Fruit fly (Drosophila melanogaster) whole organism, pupa: ENCODE measurements around the gene CG7011.

ENCODE experiments used
- CG10348 ChIP-seq: fragments of 200-800 bp; sonication (Bioruptor generic); IDR thresholded peaks from 2 replicates; pipeline ENCODE4 v1.3.6; 2022; ENCODE audit warnings: missing biosample characterization, missing genetic modification characterization
- CG12605 ChIP-seq: fragments of 200-800 bp; sonication (Bioruptor generic); IDR thresholded peaks from 2 replicates; pipeline ENCODE4 v1.3.6; 2022; ENCODE audit warnings: missing biosample characterization, missing genetic modification characterization
- CG13204 ChIP-seq: fragments of 200-800 bp; sonication (Bioruptor generic); optimal IDR thresholded peaks from 2 replicates; lab custom pipeline; 2018; ENCODE audit warnings: missing biosample characterization, mild to moderate bottlenecking, missing genetic modification characterization, moderate library complexity
- CG14655 ChIP-seq: fragments of 200-800 bp; sonication (Bioruptor generic); optimal IDR thresholded peaks from 3 replicates; lab custom pipeline; 2017; ENCODE audit warnings: mild to moderate bottlenecking, missing biosample characterization, missing genetic modification reagents, missing genetic modification characterization
- CG15710 ChIP-seq: fragments of 200-800 bp; sonication (Bioruptor generic); optimal IDR thresholded peaks from 2 replicates; lab custom pipeline; 2018; ENCODE audit warnings: missing biosample characterization, mild to moderate bottlenecking, missing genetic modification characterization, moderate library complexity
- CG17806 ChIP-seq: fragments of 200-800 bp; sonication (Bioruptor generic); optimal IDR thresholded peaks from 2 replicates; lab custom pipeline; 2018; ENCODE audit warnings: missing biosample characterization, mild to moderate bottlenecking, missing genetic modification characterization, moderate library complexity
- CG32121 ChIP-seq: fragments of 200-800 bp; sonication (Bioruptor generic); IDR thresholded peaks from 2 replicates; pipeline ENCODE4 v1.3.6; 2022; ENCODE audit warnings: missing biosample characterization, missing genetic modification characterization
- CG34367 ChIP-seq: fragments of 200-800 bp; sonication (Bioruptor generic); optimal IDR thresholded peaks from 2 replicates; lab custom pipeline; 2018; ENCODE audit warnings: missing biosample characterization, mild to moderate bottlenecking, missing genetic modification characterization
- CG4496 ChIP-seq: fragments of 200-800 bp; sonication (Bioruptor generic); IDR thresholded peaks from 3 replicates; pipeline ENCODE4 v1.3.6; 2022; ENCODE audit warnings: missing biosample characterization, missing genetic modification characterization
- CG8159 ChIP-seq: fragments of 200-800 bp; sonication (Bioruptor generic); optimal IDR thresholded peaks from 3 replicates; lab custom pipeline; 2018; ENCODE audit warnings: missing biosample characterization, mild to moderate bottlenecking, missing genetic modification characterization, moderate library complexity
- CG8301 ChIP-seq: fragments of 200-800 bp; sonication (Bioruptor generic); optimal IDR thresholded peaks from 2 replicates; lab custom pipeline; 2018; ENCODE audit warnings: missing biosample characterization, mild to moderate bottlenecking, missing genetic modification characterization
- CG9948 ChIP-seq: fragments of 200-800 bp; sonication (Bioruptor generic); optimal IDR thresholded peaks from 2 replicates; lab custom pipeline; 2018; ENCODE audit warnings: missing biosample characterization, mild to moderate bottlenecking, missing genetic modification characterization, moderate library complexity
- D1 ChIP-seq: fragments of 200-800 bp; sonication (Bioruptor generic); optimal IDR thresholded peaks from 2 replicates; lab custom pipeline; 2018; ENCODE audit warnings: missing biosample characterization, mild to moderate bottlenecking, missing genetic modification characterization, moderate library complexity
- EcR ChIP-seq: fragments of 200-800 bp; sonication (Bioruptor generic); optimal IDR thresholded peaks from 3 replicates; lab custom pipeline; 2019; ENCODE audit warnings: missing biosample characterization, missing genetic modification characterization, mild to moderate bottlenecking, moderate library complexity, missing genetic modification reagents
- Ets98B ChIP-seq: fragments of 200-800 bp; sonication (Bioruptor generic); IDR thresholded peaks from 2 replicates; pipeline ENCODE4 v1.3.6; 2022; ENCODE audit warnings: missing biosample characterization, missing genetic modification characterization
- Pif1A ChIP-seq: fragments of 200-800 bp; sonication (Bioruptor generic); optimal IDR thresholded peaks from 3 replicates; lab custom pipeline; 2016; ENCODE audit warnings: missing biosample characterization, missing genetic modification characterization
- Pif1B ChIP-seq: fragments of 200-800 bp; sonication (Bioruptor generic); optimal IDR thresholded peaks from 3 replicates; lab custom pipeline; 2016; ENCODE audit warnings: missing biosample characterization, missing genetic modification characterization
- Snoo ChIP-seq: fragments of 200-800 bp; sonication (Bioruptor generic); optimal IDR thresholded peaks from 3 replicates; lab custom pipeline; 2017; ENCODE audit warnings: missing biosample characterization, mild to moderate bottlenecking, missing genetic modification characterization, inconsistent platforms
- fd96Ca ChIP-seq: fragments of 200-800 bp; sonication (Bioruptor generic); IDR thresholded peaks from 3 replicates; pipeline ENCODE4 v1.3.6; 2022; ENCODE audit warnings: missing biosample characterization, missing genetic modification characterization
- gl ChIP-seq: fragments of 200-800 bp; sonication (Bioruptor generic); optimal IDR thresholded peaks from 2 replicates; lab custom pipeline; 2018; ENCODE audit warnings: missing biosample characterization, mild to moderate bottlenecking, missing genetic modification characterization
- rn ChIP-seq: fragments of 200-800 bp; sonication (Bioruptor generic); IDR thresholded peaks from 2 replicates; pipeline ENCODE4 v1.3.6; 2022; ENCODE audit warnings: missing biosample characterization, missing genetic modification characterization

The CG7011 gene

DNA sequence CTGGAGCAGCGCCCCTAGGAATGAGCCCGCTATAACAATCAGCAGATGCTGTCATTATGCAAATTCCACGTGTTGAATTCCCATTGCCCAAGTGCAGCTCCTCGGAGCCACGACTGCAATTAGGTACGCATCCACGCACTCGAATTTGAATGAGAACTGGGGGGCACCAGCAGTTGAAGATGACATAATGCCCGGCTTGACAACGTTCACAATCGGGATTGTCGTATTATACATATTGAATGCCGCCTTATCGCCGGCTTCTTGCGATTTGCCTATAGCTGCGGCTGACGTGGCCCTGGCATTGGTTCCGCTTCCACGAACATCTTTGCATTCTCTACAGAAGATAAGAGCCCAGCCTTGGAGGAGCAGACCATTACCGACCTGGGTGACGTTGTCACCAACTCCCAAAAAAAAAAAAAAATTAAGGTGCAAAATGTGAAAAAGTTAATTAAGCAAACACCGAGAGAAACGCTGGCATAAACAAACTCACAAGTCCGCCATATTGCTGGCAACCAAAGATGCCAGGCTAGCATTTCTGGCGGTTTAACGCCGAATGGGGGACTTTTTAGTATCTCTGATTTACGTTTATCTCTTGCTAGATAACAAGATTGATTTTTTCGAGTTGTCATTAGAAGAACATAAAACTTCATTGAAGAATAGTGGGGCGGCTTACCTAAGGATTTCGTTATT, 23.0 kb downstream of the CG7011 start:
- TF ChIP-seq CG34367 (tag; lab: Kevin White, UChicago), result no peak
- TF ChIP-seq CG14655, result no peak
- no peak for TF ChIP-seq rn (GFP tag; lab: Robert Waterston, UW)
- TF ChIP-seq Snoo (tag; lab: Kevin White, UChicago), result no peak
- no peak for TF ChIP-seq CG8301
- no peak for TF ChIP-seq EcR (GFP tag; lab: Kevin White, UChicago)
- TF ChIP-seq CG32121 (GFP tag; lab: Robert Waterston, UW), result no peak
- no peak for TF ChIP-seq CG4496 (GFP tag; lab: Robert Waterston, UW)
- TF ChIP-seq CG12605, result no peak
- no peak for TF ChIP-seq D1 (tag; lab: Kevin White, UChicago)
- TF ChIP-seq Ets98B (GFP tag; lab: Robert Waterston, UW), result no peak
- no peak for TF ChIP-seq CG17806 (tag; lab: Kevin White, UChicago)
- no peak for TF ChIP-seq CG9948 (tag; lab: Kevin White, UChicago)

DNA sequence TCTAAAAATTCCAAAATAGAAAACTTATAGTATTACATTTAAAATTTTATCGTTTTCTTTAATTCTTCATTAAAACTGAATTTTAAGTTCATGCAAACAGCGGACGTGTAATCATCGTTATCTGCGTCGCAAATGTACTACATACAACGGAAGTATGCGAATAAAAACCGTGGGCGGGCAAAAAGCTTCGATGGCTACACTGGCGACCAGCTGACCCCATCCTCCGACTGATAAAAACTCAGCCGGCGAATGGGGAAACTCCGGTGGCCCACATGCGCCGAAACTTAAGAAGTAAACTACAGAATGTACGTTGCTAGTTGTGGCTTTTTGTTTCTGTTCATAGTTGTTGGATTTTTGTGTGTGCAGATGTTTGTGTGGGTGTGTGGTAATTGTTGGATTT, 25.6 kb downstream of the CG7011 start:
- TF ChIP-seq rn (GFP tag; lab: Robert Waterston, UW) (no peak), CG9948 (tag; lab: Kevin White, UChicago) (no peak), gl (no peak), Pif1A (no peak), CG13204 (GFP tag; lab: Kevin White, UChicago) (no peak), CG34367 (tag; lab: Kevin White, UChicago) (no peak), CG10348 (GFP tag; lab: Robert Waterston, UW) (no peak), EcR (GFP tag; lab: Kevin White, UChicago) (no peak), CG14655 (no peak)
- TF ChIP-seq, all 21 proteins: peak for 0

DNA sequence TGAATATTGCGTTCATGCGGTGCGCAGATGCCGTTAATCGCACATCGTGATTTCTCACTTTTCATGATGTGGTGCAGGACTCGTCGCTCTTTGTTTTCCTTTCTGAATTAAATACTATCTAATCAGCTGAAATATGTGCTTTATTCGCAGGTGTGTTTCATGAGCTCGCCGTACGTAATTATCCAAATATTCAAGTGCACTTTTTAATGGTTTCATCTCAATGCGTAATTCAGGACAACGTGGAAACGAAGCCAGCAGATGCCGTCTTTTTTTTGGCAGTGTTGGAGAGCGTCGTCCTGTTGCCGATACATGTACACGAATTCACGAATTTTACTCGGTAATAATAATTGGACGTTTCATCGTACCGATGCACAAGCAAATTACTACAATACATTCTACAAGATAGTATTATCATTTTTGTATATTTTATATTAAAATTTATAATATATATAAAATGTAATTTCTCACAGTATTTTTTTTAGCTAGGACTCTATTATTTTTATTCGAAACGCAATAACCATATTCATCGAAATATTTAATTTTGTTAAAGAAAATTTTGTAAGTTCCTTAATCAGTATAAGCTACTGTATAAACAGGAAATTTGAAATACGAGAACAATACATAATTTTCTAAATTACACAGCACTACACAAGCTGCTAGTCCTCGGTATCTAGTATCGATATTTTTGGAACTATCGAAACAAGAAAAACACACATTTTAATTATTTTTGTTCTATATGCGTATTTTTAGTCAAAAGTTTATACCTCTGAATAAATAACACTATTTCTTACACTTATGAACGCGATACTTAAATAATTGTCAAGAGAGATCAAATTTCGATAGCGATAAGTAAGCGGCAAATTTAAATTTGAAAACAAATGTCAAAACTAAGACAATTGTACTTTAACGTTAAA, 26.5 kb downstream of the CG7011 start, which contains the start of gene CG12316:
TSS of gene CG12316 (minus strand) at position 276 of the 914 bp plus-strand sequence.
- peak; percentile 89 for TF ChIP-seq CG12605
- peak; percentile 80 for TF ChIP-seq D1 (tag; lab: Kevin White, UChicago)
- peak; percentile 89 for TF ChIP-seq Ets98B (GFP tag; lab: Robert Waterston, UW)
- peak; percentile 93 for TF ChIP-seq CG17806 (tag; lab: Kevin White, UChicago)
- TF ChIP-seq CG4496 (GFP tag; lab: Robert Waterston, UW), result peak; percentile 94
- peak; percentile 94 for TF ChIP-seq CG15710 (tag; lab: Kevin White, UChicago)
- TF ChIP-seq CG14655, result peak; percentile 95
- peak; percentile 94 for TF ChIP-seq gl
- peak; percentile 91 for TF ChIP-seq CG13204 (GFP tag; lab: Kevin White, UChicago)
- peak; percentile 89 for TF ChIP-seq CG9948 (tag; lab: Kevin White, UChicago)
- TF ChIP-seq CG34367 (tag; lab: Kevin White, UChicago), result peak; percentile 95
- peak; percentile 96 for TF ChIP-seq fd96Ca
- peak; percentile 96 for TF ChIP-seq Snoo (tag; lab: Kevin White, UChicago)
- TF ChIP-seq Pif1B (GFP tag; lab: Kevin White, UChicago), result peak; percentile 97
- TF ChIP-seq CG8159, result peak; percentile 95
- no peak for TF ChIP-seq CG10348 (GFP tag; lab: Robert Waterston, UW)
- peak; percentile 92 for TF ChIP-seq CG32121 (GFP tag; lab: Robert Waterston, UW)
- peak; percentile 98 for TF ChIP-seq Pif1A
- peak; percentile 61 for TF ChIP-seq EcR (GFP tag; lab: Kevin White, UChicago)
- TF ChIP-seq CG8301, result peak; percentile 95
- peak; percentile 77 for TF ChIP-seq rn (GFP tag; lab: Robert Waterston, UW)

DNA sequence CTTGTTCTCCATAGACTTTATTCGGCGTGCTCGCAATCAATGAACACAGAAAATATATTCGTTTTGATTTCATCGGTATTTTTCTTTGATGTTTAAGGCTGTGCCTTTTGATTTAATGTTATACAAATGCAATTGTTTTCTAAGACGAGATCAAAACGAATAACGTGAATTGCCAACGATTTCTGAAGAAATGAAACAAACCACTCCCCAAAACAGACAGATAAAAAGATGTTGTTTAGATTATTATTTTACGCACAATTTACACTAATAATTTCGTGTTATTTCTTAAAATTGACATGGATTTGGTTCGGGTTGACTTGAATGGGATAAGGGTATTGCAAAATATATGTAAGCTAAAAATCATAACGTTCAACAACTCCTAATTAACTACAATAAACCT, 32.1 kb downstream of the CG7011 start, which contains the start of gene CG13457:
TSS of gene CG13457 (minus strand) at position 101 of the 400 bp plus-strand sequence.
- no peak for TF ChIP-seq CG34367 (tag; lab: Kevin White, UChicago)
- TF ChIP-seq CG10348 (GFP tag; lab: Robert Waterston, UW), result no peak
- no peak for TF ChIP-seq Snoo (tag; lab: Kevin White, UChicago)
- no peak for TF ChIP-seq CG15710 (tag; lab: Kevin White, UChicago)
- no peak for TF ChIP-seq CG8301
- TF ChIP-seq CG8159, result no peak
- no peak for TF ChIP-seq EcR (GFP tag; lab: Kevin White, UChicago)
- TF ChIP-seq CG14655, result no peak
- TF ChIP-seq D1 (tag; lab: Kevin White, UChicago), result no peak
- TF ChIP-seq gl, result no peak
- no peak for TF ChIP-seq Pif1B (GFP tag; lab: Kevin White, UChicago)
- TF ChIP-seq CG12605, result no peak
- TF ChIP-seq Ets98B (GFP tag; lab: Robert Waterston, UW), result no peak

DNA sequence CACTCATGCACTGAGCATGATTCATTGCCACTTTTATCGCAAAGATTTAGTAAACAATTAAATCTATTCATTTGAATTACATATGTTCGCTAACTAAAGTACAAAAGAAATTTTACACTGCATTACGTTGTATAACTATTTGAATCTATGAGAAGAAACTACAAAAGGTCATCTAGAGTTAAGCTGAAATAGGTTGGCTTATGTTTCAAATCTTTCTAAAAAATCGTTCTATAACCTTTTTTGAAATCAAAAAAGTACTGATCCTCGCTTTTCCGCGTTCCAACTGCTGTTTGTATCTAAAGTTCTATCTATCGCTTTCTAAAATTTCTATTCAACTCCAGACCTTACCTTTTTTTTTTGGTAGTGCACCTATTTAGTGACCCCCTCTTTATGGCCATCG, 37.7 kb downstream of the CG7011 start:
- peak; percentile 30 for TF ChIP-seq CG9948 (tag; lab: Kevin White, UChicago)
- TF ChIP-seq CG8301, result peak; percentile 51
- no peak for TF ChIP-seq CG8159
- TF ChIP-seq, all 21 proteins: peak for 2
